Worm (Caenorhabditis elegans) whole organism, young adult: Measurements from ENCODE around the gene chil-5.

Experiments
- B0019.2 ChIP-seq: fragments of 200-800 bp; sonication (Bioruptor generic); conservative IDR thresholded peaks from 2 replicates; pipeline ENCODE4 v1.3.6; 2022; ENCODE audit warnings: missing genetic modification reagents, missing genetic modification characterization, missing compliant biosample characterization
- F37B4.10 ChIP-seq: fragments of 200-800 bp; sonication (Bioruptor generic); IDR thresholded peaks from 2 replicates; pipeline ENCODE4 v1.3.6; 2022; ENCODE audit warnings: missing genetic modification characterization, missing compliant biosample characterization
- F52B5.7 ChIP-seq: sonication (generic microtip); optimal IDR thresholded peaks from 2 replicates; lab custom pipeline; 2016; ENCODE audit warnings: mild to moderate bottlenecking, missing genetic modification characterization, missing compliant biosample characterization
- F55B11.4 ChIP-seq: sonication (generic microtip); optimal IDR thresholded peaks from 2 replicates; lab custom pipeline; 2016; ENCODE audit warnings: missing compliant biosample characterization, missing genetic modification characterization, borderline replicate concordance; ENCODE audit not compliant: insufficient read depth
- F57C9.4 ChIP-seq: sonication (generic microtip); optimal IDR thresholded peaks from 2 replicates; lab custom pipeline; 2017; ENCODE audit warnings: mild to moderate bottlenecking, missing genetic modification characterization, missing compliant biosample characterization
- K12H6.12 ChIP-seq: fragments of 200-800 bp; sonication (Bioruptor generic); optimal IDR thresholded peaks from 2 replicates; lab custom pipeline; 2018; ENCODE audit warnings: mild to moderate bottlenecking, missing genetic modification characterization, missing compliant biosample characterization
- T07F8.4 ChIP-seq: sonication (generic microtip); optimal IDR thresholded peaks from 2 replicates; lab custom pipeline; 2016; ENCODE audit warnings: mild to moderate bottlenecking, missing genetic modification characterization, moderate library complexity, missing compliant biosample characterization
- Y53G8AR.9 ChIP-seq: fragments of 200-800 bp; sonication (Bioruptor generic); conservative IDR thresholded peaks from 2 replicates; pipeline ENCODE4 v1.3.6; 2022; ENCODE audit warnings: missing genetic modification reagents, missing genetic modification characterization, missing compliant biosample characterization
- aptf-3 ChIP-seq: fragments of 200-800 bp; sonication (Bioruptor generic); IDR thresholded peaks from 2 replicates; pipeline ENCODE4 v1.3.6; 2022; ENCODE audit warnings: missing genetic modification characterization, missing compliant biosample characterization
- atf-7 ChIP-seq: sonication (generic microtip); optimal IDR thresholded peaks from 2 replicates; lab custom pipeline; 2017; ENCODE audit warnings: mild to moderate bottlenecking, missing genetic modification characterization, missing compliant biosample characterization
- athp-1 ChIP-seq: sonication (generic microtip); optimal IDR thresholded peaks from 2 replicates; lab custom pipeline; 2017; ENCODE audit warnings: mild to moderate bottlenecking, missing genetic modification characterization, missing compliant biosample characterization
- attf-6 ChIP-seq: fragments of 200-800 bp; sonication (Bioruptor generic); IDR thresholded peaks from 2 replicates; pipeline ENCODE4 v1.3.6; 2022; ENCODE audit warnings: missing genetic modification reagents, missing genetic modification characterization, missing compliant biosample characterization
- cebp-1 ChIP-seq, 2 experiments: fragments of 200-800 bp in 1 of 2; sonication (Bioruptor generic) in 1 of 2; sonication (generic microtip) in 1 of 2; IDR thresholded peaks in 1 of 2; optimal IDR thresholded peaks in 1 of 2; 2 replicates each; pipeline versions ENCODE4 v1.3.6 to Lab custom; 2017 to 2022; ENCODE audit warnings: missing compliant biosample characterization in 2 of 2, missing genetic modification characterization in 2 of 2, mild to moderate bottlenecking in 1 of 2, missing genetic modification reagents in 1 of 2, moderate library complexity in 1 of 2
- cebp-2 ChIP-seq: fragments of 200-800 bp; sonication (Bioruptor generic); IDR thresholded peaks from 2 replicates; pipeline ENCODE4 v1.3.6; 2022; ENCODE audit warnings: missing genetic modification characterization, missing compliant biosample characterization
- ceh-100 ChIP-seq: fragments of 200-800 bp; sonication (Bioruptor generic); IDR thresholded peaks from 2 replicates; pipeline ENCODE4 v1.3.6; 2022; ENCODE audit warnings: missing genetic modification reagents, missing genetic modification characterization, missing compliant biosample characterization
- ceh-40 ChIP-seq: fragments of 200-800 bp; sonication (Bioruptor generic); IDR thresholded peaks from 2 replicates; pipeline ENCODE4 v1.3.6; 2022; ENCODE audit warnings: missing genetic modification characterization, missing compliant biosample characterization
- dox-1 ChIP-seq: fragments of 200-800 bp; sonication (Bioruptor generic); IDR thresholded peaks from 2 replicates; pipeline ENCODE4 v1.3.6; 2022; ENCODE audit warnings: missing genetic modification reagents, missing genetic modification characterization, missing compliant biosample characterization
- egl-44 ChIP-seq: fragments of 200-800 bp; sonication (Bioruptor generic); IDR thresholded peaks from 2 replicates; pipeline ENCODE4 v1.3.6; 2022; ENCODE audit warnings: missing genetic modification reagents, missing genetic modification characterization, missing compliant biosample characterization
- gei-17 ChIP-seq: fragments of 200-800 bp; sonication (Bioruptor generic); optimal IDR thresholded peaks from 2 replicates; lab custom pipeline; 2018; ENCODE audit warnings: mild to moderate bottlenecking, missing genetic modification characterization, missing compliant biosample characterization
- hlh-12 ChIP-seq: sonication (generic microtip); optimal IDR thresholded peaks from 2 replicates; lab custom pipeline; 2016; ENCODE audit warnings: missing genetic modification characterization, missing compliant biosample characterization
- hmg-1.2 ChIP-seq: fragments of 200-800 bp; sonication (Bioruptor generic); IDR thresholded peaks from 2 replicates; pipeline ENCODE4 v1.3.6; 2022; ENCODE audit warnings: missing genetic modification reagents, missing genetic modification characterization, missing compliant biosample characterization
- hsf-1 ChIP-seq: fragments of 200-800 bp; sonication (Bioruptor generic); IDR thresholded peaks from 2 replicates; pipeline ENCODE4 v1.3.6; 2022; ENCODE audit warnings: missing genetic modification reagents, missing genetic modification characterization, missing compliant biosample characterization
- lin-26 ChIP-seq: fragments of 200-800 bp; sonication (Bioruptor generic); IDR thresholded peaks from 2 replicates; pipeline ENCODE4 v1.3.6; 2022; ENCODE audit warnings: missing genetic modification reagents, missing genetic modification characterization, missing compliant biosample characterization
- lsl-1 ChIP-seq: fragments of 200-800 bp; sonication (Bioruptor generic); optimal IDR thresholded peaks from 2 replicates; lab custom pipeline; 2018; ENCODE audit warnings: mild to moderate bottlenecking, missing genetic modification characterization, moderate library complexity, missing compliant biosample characterization
- mcd-1 ChIP-seq: fragments of 200-800 bp; sonication (Bioruptor generic); IDR thresholded peaks from 2 replicates; pipeline ENCODE4 v1.3.6; 2022; ENCODE audit warnings: missing genetic modification reagents, missing genetic modification characterization, missing compliant biosample characterization
- mes-4 ChIP-seq: sonication (generic microtip); optimal IDR thresholded peaks from 2 replicates; lab custom pipeline; 2016; ENCODE audit warnings: missing genotype, missing genetic modification characterization, missing compliant biosample characterization
- nfya-1 ChIP-seq: sonication (generic microtip); optimal IDR thresholded peaks from 2 replicates; lab custom pipeline; 2017; ENCODE audit warnings: antibody characterized with exemption, missing compliant biosample characterization, missing genetic modification characterization, borderline replicate concordance; ENCODE audit not compliant: insufficient read depth
- nfya-2 ChIP-seq: fragments of 200-800 bp; sonication (Bioruptor generic); IDR thresholded peaks from 2 replicates; pipeline ENCODE4 v1.3.6; 2022; ENCODE audit warnings: missing genetic modification reagents, missing genetic modification characterization, missing compliant biosample characterization
- nhr-120 ChIP-seq: fragments of 200-800 bp; sonication (Bioruptor generic); IDR thresholded peaks from 2 replicates; pipeline ENCODE4 v1.3.6; 2022; ENCODE audit warnings: missing genetic modification characterization, missing compliant biosample characterization
- nhr-179 ChIP-seq: sonication (generic microtip); optimal IDR thresholded peaks from 2 replicates; lab custom pipeline; 2016; ENCODE audit warnings: mild to moderate bottlenecking, missing genetic modification characterization, missing compliant biosample characterization
- pbrm-1 ChIP-seq: fragments of 200-800 bp; sonication (Bioruptor generic); IDR thresholded peaks from 2 replicates; pipeline ENCODE4 v1.3.6; 2022; ENCODE audit warnings: missing genetic modification reagents, missing genetic modification characterization, missing compliant biosample characterization
- rec-8 ChIP-seq, 2 experiments: sonication (generic microtip); optimal IDR thresholded peaks; 2 replicates each; lab custom pipeline; 2016; ENCODE audit warnings: mild to moderate bottlenecking in 2 of 2, missing genetic modification characterization in 2 of 2, missing genetic modification reagents in 2 of 2, missing genotype in 2 of 2, missing biosample characterization in 1 of 2, missing compliant biosample characterization in 1 of 2, moderate library complexity in 1 of 2
- repo-1 ChIP-seq: sonication (generic microtip); optimal IDR thresholded peaks from 2 replicates; lab custom pipeline; 2017; ENCODE audit warnings: mild to moderate bottlenecking, missing genetic modification characterization, missing compliant biosample characterization
- sea-2 ChIP-seq: fragments of 200-800 bp; sonication (Bioruptor generic); IDR thresholded peaks from 2 replicates; pipeline ENCODE4 v1.3.6; 2022; ENCODE audit warnings: missing genetic modification characterization, missing compliant biosample characterization
- snpc-4 ChIP-seq, 5 experiments: fragments of 150-350 bp in 1 of 5; sonication (generic microtip) in 4 of 5; optimal IDR thresholded peaks; 2 replicates each; lab custom pipeline; 2014 to 2018; ENCODE audit warnings: missing genetic modification characterization in 5 of 5, missing biosample characterization in 3 of 5, antibody characterized with exemption in 2 of 5, mild to moderate bottlenecking in 2 of 5, missing compliant biosample characterization in 2 of 5, missing genotype in 2 of 5, moderate library complexity in 2 of 5, missing genetic modification reagents in 1 of 5
- tbx-9 ChIP-seq: sonication (generic microtip); optimal IDR thresholded peaks from 2 replicates; lab custom pipeline; 2016; ENCODE audit warnings: borderline replicate concordance, missing genetic modification characterization, inconsistent platforms, missing compliant biosample characterization
- tlf-1 ChIP-seq: fragments of 200-800 bp; sonication (Bioruptor generic); optimal IDR thresholded peaks from 2 replicates; lab custom pipeline; 2018; ENCODE audit warnings: mild to moderate bottlenecking, missing genetic modification characterization, missing compliant biosample characterization
- ztf-18 ChIP-seq: sonication (generic microtip); optimal IDR thresholded peaks from 2 replicates; lab custom pipeline; 2016; ENCODE audit warnings: missing genotype, mild to moderate bottlenecking, missing genetic modification characterization, missing compliant biosample characterization
- ztf-25 ChIP-seq: fragments of 200-800 bp; sonication (Bioruptor generic); IDR thresholded peaks from 2 replicates; pipeline ENCODE4 v1.3.6; 2022; ENCODE audit warnings: missing genetic modification reagents, missing genetic modification characterization, missing compliant biosample characterization

The chil-5 gene

DNA sequence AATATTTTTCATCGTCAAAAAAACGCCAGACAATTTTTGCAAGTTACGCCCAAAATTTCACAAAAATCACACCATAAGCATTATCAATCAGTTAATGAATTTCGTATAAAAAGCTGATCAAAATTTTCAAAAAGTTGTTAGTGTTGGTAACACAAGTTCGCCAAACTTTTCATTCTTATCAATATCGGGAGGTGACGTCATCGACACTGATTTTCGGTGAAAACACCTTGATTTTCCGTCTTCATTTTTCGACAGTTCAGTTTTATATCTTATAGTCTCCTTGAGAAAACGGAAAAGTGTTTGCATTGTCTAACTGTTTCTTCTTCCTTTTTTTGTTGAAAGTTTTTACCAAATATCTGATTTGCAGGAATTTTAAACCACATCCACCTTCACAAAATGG, 21.4 kb upstream of the chil-5 start, which contains the start of gene C08H9.15:
Gene C08H9.15 (plus strand): TSS at position 368 of the 400 bp plus-strand sequence.
- TF ChIP-seq hsf-1 (GFP tag; lab: Robert Waterston, UW) (no peak), lin-26 (GFP tag; lab: Robert Waterston, UW) (no peak), mcd-1 (no peak), F52B5.7 (no peak), nfya-1 (tag; lab: Kevin White, UChicago) (no peak), hmg-1.2 (GFP tag; lab: Robert Waterston, UW) (no peak), K12H6.12 (tag; lab: Kevin White, UChicago) (no peak), attf-6 (GFP tag; lab: Robert Waterston, UW) (no peak), rec-8 (tag; optimal IDR thresholded peaks at IDR 0.05; lab: Kevin White, UChicago) (no peak), aptf-3 (no peak), mes-4 (tag; lab: Kevin White, UChicago) (no peak), F57C9.4 (no peak), B0019.2 (GFP tag; lab: Robert Waterston, UW) (no peak), F55B11.4 (tag; lab: Kevin White, UChicago) (no peak), sea-2 (GFP tag; lab: Robert Waterston, UW) (no peak)
- TF ChIP-seq, all 124 proteins: peak for 0

DNA sequence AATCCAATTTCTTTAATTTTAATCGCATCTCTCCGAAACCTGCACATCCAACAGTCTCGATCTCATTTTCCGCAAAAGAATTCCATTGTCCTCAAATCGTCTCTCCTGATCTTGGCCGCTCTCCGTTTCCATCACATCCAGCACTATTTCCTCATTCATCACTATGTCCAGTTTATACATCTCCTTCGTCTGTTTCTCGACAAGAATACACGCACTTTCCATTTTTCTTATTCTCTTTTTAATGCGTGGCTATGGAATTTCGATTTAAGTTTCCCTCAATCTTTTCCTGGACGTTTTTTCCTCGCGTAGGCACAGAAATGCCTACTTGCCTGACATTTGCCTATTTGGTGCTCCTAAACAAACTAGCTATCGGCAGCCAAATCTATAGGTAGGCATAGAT, 20.3 kb upstream of the chil-5 start:
- TF ChIP-seq snpc-4 (GFP tag; optimal IDR thresholded peaks at IDR 0.05; lab: Kevin White, UChicago) (no peak), snpc-4 (tag; optimal IDR thresholded peaks at IDR 0.05; lab: Kevin White, UChicago) (no peak), cebp-2 (GFP tag; lab: Robert Waterston, UW) (no peak), lin-26 (GFP tag; lab: Robert Waterston, UW) (no peak), F55B11.4 (tag; lab: Kevin White, UChicago) (no peak), F37B4.10 (GFP tag; lab: Robert Waterston, UW) (no peak), atf-7 (tag; lab: Kevin White, UChicago) (no peak), nhr-179 (tag; lab: Kevin White, UChicago) (no peak), pbrm-1 (GFP tag; lab: Robert Waterston, UW) (no peak), tbx-9 (tag; lab: Kevin White, UChicago) (no peak), nfya-2 (no peak)
- TF ChIP-seq, all 124 proteins: peak for 0

DNA sequence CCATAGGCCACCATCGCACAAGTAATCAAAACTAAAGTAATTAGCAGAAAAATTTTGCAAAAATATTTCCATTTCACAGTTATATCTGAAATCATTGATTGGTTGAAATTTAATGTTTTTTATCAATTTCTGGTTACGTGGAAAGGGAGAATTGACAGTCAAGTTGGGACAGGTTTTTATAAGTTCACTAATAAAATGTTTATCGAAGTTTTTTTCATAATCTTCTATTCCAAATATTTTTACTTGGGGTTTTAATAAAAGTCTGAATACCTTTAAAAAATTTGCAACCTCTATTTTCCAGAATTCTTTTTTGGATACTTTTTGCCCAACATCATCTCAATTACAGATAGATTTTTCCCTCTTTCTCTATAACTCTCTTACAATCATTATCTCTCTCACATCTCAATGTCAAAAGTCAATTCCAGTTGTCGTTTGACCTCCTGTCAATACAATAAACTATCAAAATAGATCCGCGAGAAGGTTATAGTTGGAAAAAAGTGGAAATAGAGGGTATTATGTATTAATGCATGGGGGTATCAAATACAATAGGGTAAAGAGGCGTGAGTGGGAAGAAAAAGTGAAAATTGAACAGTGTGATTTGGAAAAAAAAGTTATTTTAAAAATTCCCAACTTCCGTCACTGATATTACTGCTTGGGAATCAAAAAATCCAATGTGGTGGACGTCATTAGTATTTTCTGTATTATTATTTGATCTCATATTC, 15.2 kb upstream of the chil-5 start, which contains the start of the genes chil-2 and ctsa-3.2:
Gene chil-2 (minus strand): TSS at position 101 of the 722 bp plus-strand sequence.
Gene ctsa-3.2 (plus strand): TSS at position 672 of the 722 bp plus-strand sequence.
- TF ChIP-seq tlf-1 (GFP tag; lab: Kevin White, UChicago) (no peak), hlh-12 (tag; lab: Kevin White, UChicago) (no peak), nfya-1 (tag; lab: Kevin White, UChicago) (no peak), ztf-18 (no peak), T07F8.4 (tag; lab: Kevin White, UChicago) (no peak)
- TF ChIP-seq, all 124 proteins: peak for 0

ce11 chrII:9872961-9873360, 13.5 kb upstream of the chil-5 start, which contains the start of gene chil-8:
Gene chil-8, minus strand, starts transcription at chrII:9873061.
- TF ChIP-seq egl-44 (GFP tag; lab: Robert Waterston, UW), result no peak
- TF ChIP-seq repo-1 (tag; lab: Kevin White, UChicago), result no peak

ce11 chrII:9871061-9871460, 11.6 kb upstream of the chil-5 start, which contains the start of gene chil-7:
Gene chil-7, minus strand, starts transcription at chrII:9871172.
- TF ChIP-seq cebp-1 (GFP tag; IDR thresholded peaks at IDR 0.05; lab: Robert Waterston, UW) (no peak), cebp-1 (tag; optimal IDR thresholded peaks at IDR 0.05; lab: Kevin White, UChicago) (no peak), F57C9.4 (no peak), lsl-1 (no peak), ceh-100 (GFP tag; lab: Robert Waterston, UW) (no peak), ztf-25 (GFP tag; lab: Robert Waterston, UW) (no peak), nhr-120 (GFP tag; lab: Robert Waterston, UW) (no peak), ceh-40 (GFP tag; lab: Robert Waterston, UW) (no peak), athp-1 (tag; lab: Kevin White, UChicago) (no peak), snpc-4 (GFP tag; optimal IDR thresholded peaks at IDR 0.05; lab: Kevin White, UChicago) (no peak), snpc-4 (tag; optimal IDR thresholded peaks at IDR 0.05; lab: Kevin White, UChicago) (no peak), Y53G8AR.9 (no peak), dox-1 (GFP tag; lab: Robert Waterston, UW) (no peak), gei-17 (GFP tag; lab: Kevin White, UChicago) (no peak)
